Fruit fly (Drosophila melanogaster) whole organism, embryonic: ENCODE measurements around the gene CG10283.
A peak's percentile ranks its signal among the peaks of the same experiment; 100 is the strongest.

ENCODE experiments used
- ATbp ChIP-seq: fragments of 200-800 bp; sonication (Bioruptor generic); optimal IDR thresholded peaks from 2 replicates; lab custom pipeline; 2017; ENCODE audit warnings: missing biosample characterization, mild to moderate bottlenecking, missing genetic modification characterization, missing genetic modification reagents
- Adf1 ChIP-seq: fragments of 200-800 bp; sonication (Bioruptor generic); IDR thresholded peaks from 2 replicates; pipeline ENCODE4 v1.3.6; 2022; ENCODE audit warnings: missing biosample characterization, missing genetic modification characterization
- Asciz ChIP-seq: fragments of 200-800 bp; sonication (Bioruptor generic); optimal IDR thresholded peaks from 2 replicates; lab custom pipeline; 2017; ENCODE audit warnings: missing biosample characterization, mild to moderate bottlenecking, missing genetic modification characterization, missing genetic modification reagents
- Bgb ChIP-seq: fragments of 200-800 bp; sonication (Bioruptor generic); IDR thresholded peaks from 2 replicates; pipeline ENCODE4 v1.3.6; 2022; ENCODE audit warnings: missing biosample characterization, missing genetic modification characterization; ENCODE audit not compliant: partially characterized antibody
- BtbVII ChIP-seq: fragments of 200-800 bp; sonication (Bioruptor generic); optimal IDR thresholded peaks from 3 replicates; lab custom pipeline; 2017; ENCODE audit warnings: missing biosample characterization, mild to moderate bottlenecking, missing genetic modification characterization
- CG10209 ChIP-seq: fragments of 200-800 bp; sonication (Bioruptor generic); optimal IDR thresholded peaks from 3 replicates; lab custom pipeline; 2017; ENCODE audit warnings: missing biosample characterization, mild to moderate bottlenecking, missing genetic modification characterization, missing genetic modification reagents
- CG10321 ChIP-seq: fragments of 200-800 bp; sonication (Bioruptor generic); IDR thresholded peaks from 2 replicates; pipeline ENCODE4 v1.3.6; 2022; ENCODE audit warnings: missing biosample characterization, missing genetic modification characterization
- CG10431 ChIP-seq: fragments of 200-800 bp; sonication (Bioruptor generic); optimal IDR thresholded peaks from 3 replicates; lab custom pipeline; 2018; ENCODE audit warnings: missing biosample characterization, mild to moderate bottlenecking, missing genetic modification characterization
- CG11560 ChIP-seq: fragments of 200-800 bp; sonication (Bioruptor generic); IDR thresholded peaks from 3 replicates; pipeline ENCODE4 v1.3.6; 2022; ENCODE audit warnings: missing biosample characterization, missing genetic modification characterization
- CG11695 ChIP-seq: fragments of 200-800 bp; sonication (Bioruptor generic); IDR thresholded peaks from 3 replicates; pipeline ENCODE4 v1.3.6; 2022; ENCODE audit warnings: missing biosample characterization, missing genetic modification characterization
- CG11696 ChIP-seq: fragments of 200-800 bp; sonication (Bioruptor generic); IDR thresholded peaks from 2 replicates; pipeline ENCODE4 v1.3.6; 2022; ENCODE audit warnings: missing biosample characterization, missing genetic modification characterization
- CG13424 ChIP-seq: fragments of 200-800 bp; sonication (Bioruptor generic); optimal IDR thresholded peaks from 2 replicates; lab custom pipeline; 2019; ENCODE audit warnings: missing biosample characterization, mild to moderate bottlenecking, missing genetic modification characterization, moderate library complexity
- CG13624 ChIP-seq: fragments of 200-800 bp; sonication (Bioruptor generic); optimal IDR thresholded peaks from 2 replicates; lab custom pipeline; 2016; ENCODE audit warnings: missing biosample characterization, missing genetic modification characterization
- CG15514 ChIP-seq: fragments of 200-800 bp; sonication (Bioruptor generic); optimal IDR thresholded peaks from 3 replicates; lab custom pipeline; 2017; ENCODE audit warnings: missing biosample characterization, missing genetic modification characterization, mild to moderate bottlenecking, moderate library complexity, missing genetic modification reagents
- CG1602 ChIP-seq: fragments of 200-800 bp; sonication (Bioruptor generic); optimal IDR thresholded peaks from 3 replicates; lab custom pipeline; 2016; ENCODE audit warnings: missing biosample characterization, missing genetic modification characterization
- CG18599 ChIP-seq: fragments of 200-800 bp; sonication (Bioruptor generic); optimal IDR thresholded peaks from 3 replicates; lab custom pipeline; 2017; ENCODE audit warnings: missing biosample characterization, missing genetic modification characterization, mild to moderate bottlenecking, moderate library complexity, missing genetic modification reagents
- CG2199 ChIP-seq: fragments of 200-800 bp; sonication (Bioruptor generic); IDR thresholded peaks from 3 replicates; pipeline ENCODE4 v1.3.6; 2022; ENCODE audit warnings: missing biosample characterization, missing genetic modification characterization
- CG2678 ChIP-seq: fragments of 200-800 bp; sonication (Bioruptor generic); optimal IDR thresholded peaks from 3 replicates; lab custom pipeline; 2019; ENCODE audit warnings: missing biosample characterization, mild to moderate bottlenecking, missing genetic modification characterization, moderate library complexity
- CG3163 ChIP-seq: fragments of 200-800 bp; sonication (Bioruptor generic); optimal IDR thresholded peaks from 3 replicates; lab custom pipeline; 2016; ENCODE audit warnings: missing biosample characterization, missing genetic modification characterization
- CG3281 ChIP-seq: fragments of 200-800 bp; sonication (Bioruptor generic); optimal IDR thresholded peaks from 3 replicates; lab custom pipeline; 2017; ENCODE audit warnings: missing biosample characterization, mild to moderate bottlenecking, missing genetic modification characterization
- CG6813 ChIP-seq: fragments of 200-800 bp; sonication (Bioruptor generic); optimal IDR thresholded peaks from 2 replicates; lab custom pipeline; 2017; ENCODE audit warnings: missing biosample characterization, missing genetic modification characterization, mild to moderate bottlenecking, moderate library complexity, missing genetic modification reagents
- CG7987 ChIP-seq: fragments of 200-800 bp; sonication (Bioruptor generic); optimal IDR thresholded peaks from 2 replicates; lab custom pipeline; 2018; ENCODE audit warnings: missing biosample characterization, mild to moderate bottlenecking, missing genetic modification characterization, moderate library complexity
- CTCF ChIP-seq: fragments of 200-800 bp; sonication (Bioruptor generic); optimal IDR thresholded peaks from 2 replicates; lab custom pipeline; 2017; ENCODE audit warnings: missing biosample characterization, mild to moderate bottlenecking, missing genetic modification characterization, moderate library complexity
- HLH4C ChIP-seq: fragments of 200-800 bp; sonication (Bioruptor generic); IDR thresholded peaks from 3 replicates; pipeline ENCODE4 v1.3.6; 2022; ENCODE audit warnings: missing biosample characterization, missing genetic modification characterization; ENCODE audit not compliant: partially characterized antibody
- HLHmδ ChIP-seq: fragments of 200-800 bp; sonication (Bioruptor generic); optimal IDR thresholded peaks from 2 replicates; lab custom pipeline; 2018; ENCODE audit warnings: missing biosample characterization, mild to moderate bottlenecking, missing genetic modification characterization, moderate library complexity
- Hr78 ChIP-seq, 2 experiments: fragments of 200-800 bp in 1 of 2; fragments of >200 bp in 1 of 2; sonication (Bioruptor generic) in 1 of 2; optimal IDR thresholded peaks; 2 replicates each; lab custom pipeline; 2017 to 2019; ENCODE audit warnings: missing biosample characterization in 2 of 2, missing genetic modification characterization in 2 of 2, mild to moderate bottlenecking in 1 of 2, moderate library complexity in 1 of 2
- Kr ChIP-seq: fragments of 200-800 bp; sonication (Bioruptor generic); optimal IDR thresholded peaks from 2 replicates; lab custom pipeline; 2017; ENCODE audit warnings: missing biosample characterization, mild to moderate bottlenecking, missing genetic modification characterization
- Mad ChIP-seq: fragments of 200-800 bp; sonication (Bioruptor generic); optimal IDR thresholded peaks from 2 replicates; lab custom pipeline; 2016; ENCODE audit warnings: missing biosample characterization, missing genetic modification characterization
- Med ChIP-seq: fragments of 200-800 bp; sonication (Bioruptor generic); peaks from one replicate; lab custom pipeline; 2016; ENCODE audit warnings: missing biosample characterization, missing genetic modification characterization, mild to moderate bottlenecking, inconsistent platforms, moderate library complexity
- Nf-YC ChIP-seq: fragments of 200-800 bp; optimal IDR thresholded peaks from 3 replicates; lab custom pipeline; 2019; ENCODE audit warnings: missing biosample characterization, mild to moderate bottlenecking, missing genetic modification characterization, moderate library complexity
- Oli ChIP-seq: fragments of 200-800 bp; sonication (Bioruptor generic); optimal IDR thresholded peaks from 2 replicates; lab custom pipeline; 2018; ENCODE audit warnings: missing biosample characterization, mild to moderate bottlenecking, missing genetic modification characterization, moderate library complexity
- PHDP ChIP-seq: fragments of 200-800 bp; sonication (Bioruptor generic); optimal IDR thresholded peaks from 3 replicates; lab custom pipeline; 2018; ENCODE audit warnings: missing biosample characterization, mild to moderate bottlenecking, missing genetic modification characterization, moderate library complexity
- Poxn ChIP-seq: fragments of 200-800 bp; sonication (Bioruptor generic); IDR thresholded peaks from 2 replicates; pipeline ENCODE4 v1.3.6; 2022; ENCODE audit warnings: missing biosample characterization, missing genetic modification characterization
- Side ChIP-seq: fragments of 200-800 bp; sonication (Bioruptor generic); optimal IDR thresholded peaks from 2 replicates; lab custom pipeline; 2016; ENCODE audit warnings: missing biosample characterization, missing genetic modification characterization
- TFAM ChIP-seq: fragments of 200-800 bp; sonication (Bioruptor generic); optimal IDR thresholded peaks from 2 replicates; lab custom pipeline; 2017; ENCODE audit warnings: missing biosample characterization, missing genetic modification characterization, inconsistent platforms
- ab ChIP-seq: fragments of 200-800 bp; sonication (Bioruptor generic); optimal IDR thresholded peaks from 2 replicates; lab custom pipeline; 2016; ENCODE audit warnings: missing biosample characterization, missing genetic modification characterization
- amos ChIP-seq: fragments of 200-800 bp; sonication (Bioruptor generic); IDR thresholded peaks from 2 replicates; pipeline ENCODE4 v1.3.6; 2022; ENCODE audit warnings: missing biosample characterization, missing genetic modification characterization; ENCODE audit not compliant: partially characterized antibody
- az2 ChIP-seq: fragments of 200-800 bp; sonication (Bioruptor generic); optimal IDR thresholded peaks from 3 replicates; lab custom pipeline; 2016; ENCODE audit warnings: missing biosample characterization, missing genetic modification characterization
- inv ChIP-seq: fragments of 200-800 bp; sonication (Bioruptor generic); IDR thresholded peaks from 2 replicates; pipeline ENCODE4 v1.3.6; 2022; ENCODE audit warnings: missing biosample characterization, missing genetic modification characterization; ENCODE audit not compliant: partially characterized antibody
- knrl ChIP-seq: fragments of 200-800 bp; sonication (Bioruptor generic); IDR thresholded peaks from 3 replicates; pipeline ENCODE4 v1.3.6; 2022; ENCODE audit warnings: missing biosample characterization, missing genetic modification characterization; ENCODE audit not compliant: partially characterized antibody
- luna ChIP-seq: fragments of 200-800 bp; sonication (Bioruptor generic); optimal IDR thresholded peaks from 2 replicates; lab custom pipeline; 2016; ENCODE audit warnings: missing biosample characterization, missing genetic modification characterization
- mam ChIP-seq: fragments of 200-800 bp; sonication (Bioruptor generic); optimal IDR thresholded peaks from 3 replicates; lab custom pipeline; 2016; ENCODE audit warnings: missing biosample characterization, missing genetic modification characterization
- nau ChIP-seq: fragments of 200-800 bp; sonication (Bioruptor generic); optimal IDR thresholded peaks from 3 replicates; lab custom pipeline; 2017; ENCODE audit warnings: missing biosample characterization, mild to moderate bottlenecking, missing genetic modification characterization, missing genetic modification reagents
- odd ChIP-seq: fragments of 200-800 bp; sonication (Bioruptor generic); optimal IDR thresholded peaks from 2 replicates; lab custom pipeline; 2017; ENCODE audit warnings: missing biosample characterization, mild to moderate bottlenecking, missing genetic modification characterization
- salm ChIP-seq: fragments of 200-800 bp; sonication (Bioruptor generic); optimal IDR thresholded peaks from 2 replicates; lab custom pipeline; 2018; ENCODE audit warnings: missing biosample characterization, mild to moderate bottlenecking, missing genetic modification characterization
- sens ChIP-seq: fragments of 200-800 bp; sonication (Bioruptor generic); peaks from one replicate; lab custom pipeline; 2016; ENCODE audit warnings: missing biosample characterization, missing genetic modification characterization
- slbo ChIP-seq: fragments of 200-800 bp; sonication (Bioruptor generic); IDR thresholded peaks from 2 replicates; pipeline ENCODE4 v1.3.6; 2022; ENCODE audit warnings: missing biosample characterization, missing genetic modification characterization
- so ChIP-seq: fragments of 200-800 bp; sonication (Bioruptor generic); IDR thresholded peaks from 3 replicates; pipeline ENCODE4 v1.3.6; 2022; ENCODE audit warnings: missing biosample characterization, missing genetic modification characterization
- stwl ChIP-seq: fragments of 200-800 bp; sonication (Bioruptor generic); optimal IDR thresholded peaks from 3 replicates; lab custom pipeline; 2018; ENCODE audit warnings: missing biosample characterization, mild to moderate bottlenecking, missing genetic modification characterization, moderate library complexity
- ttk ChIP-seq: fragments of 200-800 bp; sonication (Bioruptor generic); IDR thresholded peaks from 2 replicates; pipeline ENCODE4 v2.1.2; 2022; ENCODE audit warnings: missing biosample characterization, missing genetic modification characterization
- z ChIP-seq: fragments of 200-800 bp; sonication (Bioruptor generic); IDR thresholded peaks from 3 replicates; pipeline ENCODE4 v1.3.6; 2022; ENCODE audit warnings: missing biosample characterization, missing genetic modification characterization

Gene CG10283

DNA sequence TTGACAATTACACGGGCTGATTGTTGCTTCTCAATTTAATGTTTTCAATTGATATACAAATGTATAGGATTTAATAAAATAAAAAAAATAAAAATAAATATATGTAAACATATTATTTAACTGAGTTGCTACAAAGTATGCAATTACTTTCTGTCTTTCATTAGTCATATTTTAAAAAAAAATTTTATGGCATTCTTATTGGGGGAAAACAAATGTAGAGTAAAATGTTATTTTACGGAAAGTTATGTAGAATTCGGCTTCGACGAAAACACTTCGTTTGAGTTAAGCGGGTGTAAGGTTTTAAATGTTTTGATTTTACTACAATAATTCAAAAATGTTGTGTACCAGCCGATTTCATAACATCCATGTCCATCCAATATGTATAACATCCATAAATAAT, 29.1 kb upstream of the CG10283 start:
- TF ChIP-seq CG11560 (tag; lab: Robert Waterston, UW), result no peak
- TF ChIP-seq so (GFP tag; lab: Robert Waterston, UW), result no peak
- TF ChIP-seq CTCF, result peak; percentile 73
- no peak for TF ChIP-seq Mad (GFP tag; lab: Kevin White, UChicago)
- no peak for TF ChIP-seq PHDP (tag; lab: Kevin White, UChicago)
- TF ChIP-seq inv (GFP tag; lab: Robert Waterston, UW), result no peak
- TF ChIP-seq Bgb (GFP tag; lab: Robert Waterston, UW), result peak; percentile 66
- no peak for TF ChIP-seq CG13424 (tag; lab: Kevin White, UChicago)
- no peak for TF ChIP-seq TFAM (GFP tag; lab: Kevin White, UChicago)
- no peak for TF ChIP-seq BtbVII
- no peak for TF ChIP-seq HLH4C (GFP tag; lab: Robert Waterston, UW)
- no peak for TF ChIP-seq HLHmδ
- TF ChIP-seq az2 (GFP tag; lab: Kevin White, UChicago), result no peak
- TF ChIP-seq Nf-YC, result no peak
- no peak for TF ChIP-seq CG7987
- TF ChIP-seq CG11695, result no peak
- TF ChIP-seq odd (GFP tag; lab: Kevin White, UChicago), result no peak
- 0 out of 3 replicates have a peak, but pooled peaks have one; percentile 53 for TF ChIP-seq CG2199 (GFP tag; lab: Robert Waterston, UW)
- TF ChIP-seq Kr (GFP tag; lab: Kevin White, UChicago), result no peak
- TF ChIP-seq amos (GFP tag; lab: Robert Waterston, UW), result peak; percentile 32; the same call in 1 of the 2 replicates
- TF ChIP-seq z, result no peak
- peak; percentile 37 for TF ChIP-seq stwl
- TF ChIP-seq CG11696 (GFP tag; lab: Robert Waterston, UW), result no peak

DNA sequence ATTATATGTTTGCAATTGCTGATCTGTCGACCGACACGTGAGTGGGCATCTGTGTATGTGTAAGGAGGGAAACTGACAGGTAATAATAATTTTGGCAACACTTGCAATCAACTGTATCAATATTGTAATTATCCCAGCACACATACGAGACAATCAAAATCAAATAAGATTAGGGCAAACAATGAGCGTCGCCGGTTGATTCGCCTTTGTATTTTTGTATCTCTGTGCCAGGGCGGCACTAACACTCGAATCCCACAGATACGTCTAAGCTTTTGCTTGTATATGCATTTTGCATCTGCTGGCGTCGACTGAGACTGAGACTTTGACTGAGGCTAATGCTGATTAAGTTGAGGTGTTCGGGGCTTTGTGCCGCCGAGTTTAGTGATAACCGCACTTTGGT, 24.9 kb upstream of the CG10283 start, which contains the start of gene Ugt301D1:
Gene Ugt301D1, plus strand, starts transcription at position 380 of the 400 bp plus-strand sequence.
- TF ChIP-seq luna (GFP tag; lab: Kevin White, UChicago) (no peak), Oli (tag; lab: Kevin White, UChicago) (no peak), CG10431 (GFP tag; lab: Kevin White, UChicago) (no peak), CG18599 (peak; percentile 39), slbo (GFP tag; lab: Robert Waterston, UW) (no peak), CG10321 (GFP tag; lab: Robert Waterston, UW) (no peak), Side (GFP tag; lab: Kevin White, UChicago) (no peak), Asciz (GFP tag; lab: Kevin White, UChicago) (peak; percentile 7), nau (GFP tag; lab: Kevin White, UChicago) (peak; percentile 20), CG13624 (GFP tag; lab: Kevin White, UChicago) (no peak), Adf1 (GFP tag; lab: Robert Waterston, UW) (peak; percentile 15; the same call in 1 of the 2 replicates), CG3163 (no peak), CG15514 (GFP tag; lab: Kevin White, UChicago) (peak; percentile 28), Med (GFP tag; lab: Kevin White, UChicago) (peak; percentile 59), CG10209 (GFP tag; lab: Kevin White, UChicago) (no peak), ttk (GFP tag; lab: Robert Waterston, UW) (no peak), Poxn (GFP tag; lab: Robert Waterston, UW) (no peak), knrl (GFP tag; lab: Robert Waterston, UW) (no peak), Hr78 (GFP tag; optimal IDR thresholded peaks at IDR 0.05; lab: Kevin White, UChicago) (no peak), PHDP (tag; lab: Kevin White, UChicago) (no peak), mam (no peak), ATbp (peak; percentile 6), CG3281 (peak; percentile 31), CG2678 (tag; lab: Kevin White, UChicago) (no peak), sens (GFP tag; lab: Kevin White, UChicago) (peak; percentile 47), CG6813 (GFP tag; lab: Kevin White, UChicago) (peak; percentile 16), CG1602 (GFP tag; lab: Kevin White, UChicago) (no peak), ab (GFP tag; lab: Kevin White, UChicago) (no peak), stwl (no peak), odd (GFP tag; lab: Kevin White, UChicago) (no peak), CG11560 (tag; lab: Robert Waterston, UW) (no peak), salm (tag; lab: Kevin White, UChicago) (no peak)
